Worm (Caenorhabditis elegans) whole organism, L4 larva: Measurements from ENCODE around the gene C16D9.5.

Experiments used
- D1046.2 ChIP-seq: fragments of 200-800 bp; sonication (Bioruptor generic); IDR thresholded peaks from 2 replicates; pipeline ENCODE4 v1.3.6; 2022; ENCODE audit warnings: missing genetic modification characterization, missing compliant biosample characterization
- F37D6.2 ChIP-seq: sonication (generic microtip); optimal IDR thresholded peaks from 2 replicates; lab custom pipeline; 2016; ENCODE audit warnings: mild to moderate bottlenecking, missing genetic modification characterization, missing compliant biosample characterization
- F44E2.7 ChIP-seq: fragments of 200-800 bp; sonication (Bioruptor generic); IDR thresholded peaks from 2 replicates; pipeline ENCODE4 v2.1.2; 2022; ENCODE audit warnings: missing genetic modification characterization, missing compliant biosample characterization
- T20F7.1 ChIP-seq: fragments of 200-800 bp; sonication (Bioruptor generic); optimal IDR thresholded peaks from 2 replicates; lab custom pipeline; 2018; ENCODE audit warnings: mild to moderate bottlenecking, missing genetic modification characterization, missing compliant biosample characterization
- T26A8.4 ChIP-seq: fragments of 200-800 bp; sonication (Bioruptor generic); IDR thresholded peaks from 2 replicates; pipeline ENCODE4 v1.3.6; 2022; ENCODE audit warnings: missing genetic modification characterization, missing compliant biosample characterization
- Y5F2A.4 ChIP-seq: fragments of 200-800 bp; sonication (Bioruptor generic); optimal IDR thresholded peaks from 2 replicates; lab custom pipeline; 2018; ENCODE audit warnings: mild to moderate bottlenecking, missing genetic modification characterization, missing compliant biosample characterization
- ZK546.5 ChIP-seq, 2 experiments: sonication (generic microtip); optimal IDR thresholded peaks; 2 replicates each; lab custom pipeline; 2017; ENCODE audit warnings: missing biosample characterization in 2 of 2, missing genetic modification characterization in 2 of 2
- aha-1 ChIP-seq: fragments of 150-350 bp; peaks from one replicate; lab custom pipeline; 2014; ENCODE audit warnings: missing biosample characterization, missing genetic modification characterization
- ceh-32 ChIP-seq: sonication (generic microtip); optimal IDR thresholded peaks from 2 replicates; lab custom pipeline; 2016; ENCODE audit warnings: mild to moderate bottlenecking, missing genetic modification characterization, missing compliant biosample characterization; ENCODE audit not compliant: poor library complexity
- ceh-44 ChIP-seq: fragments of 200-800 bp; sonication (Bioruptor generic); IDR thresholded peaks from 2 replicates; pipeline ENCODE4 v1.3.6; 2022; ENCODE audit warnings: missing genetic modification reagents, missing genetic modification characterization, missing compliant biosample characterization
- ceh-62 ChIP-seq: sonication (generic microtip); optimal IDR thresholded peaks from 2 replicates; lab custom pipeline; 2017; ENCODE audit warnings: missing biosample characterization, missing genetic modification characterization
- ces-1 ChIP-seq: fragments of 150-350 bp; sonication (generic microtip); optimal IDR thresholded peaks from 4 replicates; lab custom pipeline; 2014; ENCODE audit warnings: missing biosample characterization, missing genetic modification reagents, missing genetic modification characterization
- ctbp-1 ChIP-seq: fragments of 200-800 bp; sonication (Bioruptor generic); IDR thresholded peaks from 2 replicates; pipeline ENCODE4 v1.3.6; 2022; ENCODE audit warnings: missing genetic modification reagents, missing genetic modification characterization, missing compliant biosample characterization
- daf-16 ChIP-seq, 3 experiments: sonication (generic microtip); optimal IDR thresholded peaks; 2 replicates each; lab custom pipeline; 2016 to 2017; ENCODE audit warnings: missing genetic modification characterization in 3 of 3, missing genetic modification reagents in 3 of 3, mild to moderate bottlenecking in 2 of 3, missing compliant biosample characterization in 2 of 3, missing biosample characterization in 1 of 3, moderate library complexity in 1 of 3
- daf-19 ChIP-seq: fragments of 200-800 bp; sonication (Bioruptor generic); conservative IDR thresholded peaks from 2 replicates; pipeline ENCODE4 v1.3.6; 2022; ENCODE audit warnings: missing genetic modification characterization, missing compliant biosample characterization
- daf-8 ChIP-seq: fragments of 200-800 bp; sonication (Bioruptor generic); IDR thresholded peaks from 2 replicates; pipeline ENCODE4 v1.3.6; 2022; ENCODE audit warnings: missing genetic modification characterization, missing compliant biosample characterization
- dmd-6 ChIP-seq: fragments of 200-800 bp; sonication (Bioruptor generic); IDR thresholded peaks from 2 replicates; pipeline ENCODE4 v1.3.6; 2022; ENCODE audit warnings: missing genetic modification reagents, missing genetic modification characterization, missing compliant biosample characterization
- dmd-9 ChIP-seq: fragments of 200-800 bp; sonication (Bioruptor generic); IDR thresholded peaks from 2 replicates; pipeline ENCODE4 v1.3.6; 2022; ENCODE audit warnings: missing genetic modification reagents, missing genetic modification characterization, missing compliant biosample characterization
- duxl-1 ChIP-seq: sonication (generic microtip); optimal IDR thresholded peaks from 2 replicates; lab custom pipeline; 2016; ENCODE audit warnings: mild to moderate bottlenecking, missing genetic modification characterization, moderate library complexity, missing compliant biosample characterization; ENCODE audit not compliant: poor library complexity
- egl-43 ChIP-seq: fragments of 200-800 bp; sonication (Bioruptor generic); IDR thresholded peaks from 2 replicates; pipeline ENCODE4 v1.3.6; 2022; ENCODE audit warnings: missing genetic modification reagents, missing genetic modification characterization, missing compliant biosample characterization
- fkh-10 ChIP-seq: fragments of 150-350 bp; optimal IDR thresholded peaks from 2 replicates; lab custom pipeline; 2014; ENCODE audit warnings: missing biosample characterization, missing genetic modification reagents, missing genetic modification characterization
- jun-1 ChIP-seq: fragments of 150-350 bp; optimal IDR thresholded peaks from 2 replicates; lab custom pipeline; 2014; ENCODE audit warnings: missing biosample characterization, missing genetic modification reagents, missing genetic modification characterization
- lin-13 ChIP-seq: fragments of 150-350 bp; optimal IDR thresholded peaks from 2 replicates; lab custom pipeline; 2014; ENCODE audit warnings: missing biosample characterization, missing genetic modification reagents, missing genetic modification characterization
- lin-39 ChIP-seq: fragments of 150-350 bp; optimal IDR thresholded peaks from 2 replicates; lab custom pipeline; 2014; ENCODE audit warnings: missing biosample characterization, missing genetic modification reagents, missing genetic modification characterization
- lir-3 ChIP-seq: sonication (generic microtip); optimal IDR thresholded peaks from 2 replicates; lab custom pipeline; 2016; ENCODE audit warnings: mild to moderate bottlenecking, missing genetic modification characterization, missing compliant biosample characterization
- mdt-29 ChIP-seq: fragments of 200-800 bp; sonication (Bioruptor generic); IDR thresholded peaks from 2 replicates; pipeline ENCODE4 v1.3.6; 2022; ENCODE audit warnings: missing genetic modification reagents, missing genetic modification characterization, missing compliant biosample characterization
- mxl-3 ChIP-seq: fragments of 200-800 bp; sonication (Bioruptor generic); optimal IDR thresholded peaks from 2 replicates; lab custom pipeline; 2018; ENCODE audit warnings: mild to moderate bottlenecking, missing genetic modification characterization, missing compliant biosample characterization
- nhr-102 ChIP-seq: sonication (generic microtip); optimal IDR thresholded peaks from 2 replicates; lab custom pipeline; 2016; ENCODE audit warnings: mild to moderate bottlenecking, missing genetic modification characterization, moderate library complexity, missing compliant biosample characterization
- nhr-237 ChIP-seq: sonication (generic microtip); optimal IDR thresholded peaks from 2 replicates; lab custom pipeline; 2017; ENCODE audit warnings: missing biosample characterization, missing genetic modification characterization
- nhr-28 ChIP-seq: fragments of 150-350 bp; optimal IDR thresholded peaks from 2 replicates; lab custom pipeline; 2014; ENCODE audit warnings: missing biosample characterization, missing genetic modification characterization
- nhr-6 ChIP-seq: fragments of 150-350 bp; optimal IDR thresholded peaks from 2 replicates; lab custom pipeline; 2014; ENCODE audit warnings: missing biosample characterization, missing genetic modification characterization
- nhr-77 ChIP-seq: fragments of 150-350 bp; optimal IDR thresholded peaks from 2 replicates; lab custom pipeline; 2014; ENCODE audit warnings: missing biosample characterization, missing genetic modification characterization
- pqm-1 ChIP-seq: sonication (generic microtip); optimal IDR thresholded peaks from 2 replicates; lab custom pipeline; 2017; ENCODE audit warnings: missing biosample characterization, missing genetic modification characterization
- skn-1 ChIP-seq: fragments of 150-350 bp; optimal IDR thresholded peaks from 2 replicates; lab custom pipeline; 2014; ENCODE audit warnings: missing biosample characterization, missing genetic modification characterization
- snpc-1.2 ChIP-seq: fragments of 200-800 bp; sonication (Bioruptor generic); IDR thresholded peaks from 2 replicates; pipeline ENCODE4 v1.3.6; 2022; ENCODE audit warnings: missing genetic modification reagents, missing genetic modification characterization, missing compliant biosample characterization
- spr-3 ChIP-seq: fragments of 200-800 bp; sonication (Bioruptor generic); optimal IDR thresholded peaks from 2 replicates; lab custom pipeline; 2018; ENCODE audit warnings: mild to moderate bottlenecking, missing genetic modification characterization, missing compliant biosample characterization
- tag-97 ChIP-seq: fragments of 200-800 bp; sonication (Bioruptor generic); IDR thresholded peaks from 2 replicates; pipeline ENCODE4 v1.3.6; 2022; ENCODE audit warnings: missing genetic modification characterization, missing compliant biosample characterization
- unc-62 ChIP-seq, 3 experiments: fragments of 150-350 bp in 1 of 3; sonication (generic microtip); optimal IDR thresholded peaks in 2 of 3; peaks in 1 of 3; 1 replicate in 1 of 3; 2 replicates in 2 of 3; lab custom pipeline; 2014 to 2017; ENCODE audit warnings: missing biosample characterization in 3 of 3, missing genetic modification characterization in 3 of 3, missing genetic modification reagents in 3 of 3, missing genotype in 1 of 3
- zfp-2 ChIP-seq: sonication (generic microtip); optimal IDR thresholded peaks from 2 replicates; lab custom pipeline; 2016; ENCODE audit warnings: mild to moderate bottlenecking, missing genetic modification characterization, missing compliant biosample characterization

C16D9.5 gene

DNA sequence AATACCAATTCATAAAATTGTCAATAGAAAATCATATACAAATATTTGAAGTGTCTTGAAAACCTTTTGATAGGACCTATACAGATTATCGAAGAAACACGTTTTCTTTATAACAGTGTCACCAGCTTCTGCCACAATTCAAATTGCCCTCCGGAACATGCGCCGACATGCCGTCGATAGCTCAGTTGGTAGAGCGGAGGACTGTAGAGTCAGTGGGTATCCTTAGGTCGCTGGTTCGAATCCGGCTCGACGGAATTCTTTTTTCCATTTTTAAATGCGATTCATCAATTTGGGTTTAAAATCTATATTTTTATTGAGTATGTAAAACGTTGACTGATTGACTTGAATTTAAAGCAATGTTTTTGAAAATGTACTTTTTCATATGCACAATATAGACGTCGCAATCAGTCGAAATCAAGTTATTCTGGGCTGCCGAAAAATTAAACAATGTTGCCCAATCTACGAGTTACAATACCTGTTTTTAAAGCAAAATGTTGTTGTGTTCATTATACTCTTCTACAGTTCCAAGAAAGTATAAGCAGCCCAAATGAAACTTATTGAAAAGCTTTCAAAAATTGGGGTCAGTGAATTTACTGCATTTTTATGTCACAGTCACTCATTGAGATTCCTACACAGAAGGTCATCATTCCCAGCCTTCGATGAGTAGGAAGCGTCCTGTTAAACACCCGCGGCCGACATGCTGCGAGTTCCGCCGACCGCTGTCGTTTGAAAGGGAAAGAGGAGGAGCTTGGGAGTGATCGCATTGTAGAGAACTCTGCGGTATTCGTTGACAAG lies 2.2 kb upstream of the C16D9.5 start (continued):
- TF ChIP-seq F44E2.7 (GFP tag; lab: Robert Waterston, UW) (no peak), Y5F2A.4 (GFP tag; lab: Kevin White, UChicago) (no peak), duxl-1 (tag; lab: Kevin White, UChicago) (peak; percentile 80), nhr-6 (peak; percentile 54), F37D6.2 (tag; lab: Kevin White, UChicago) (no peak), lin-39 (tag; lab: Kevin White, UChicago) (no peak), dmd-6 (GFP tag; lab: Robert Waterston, UW) (peak; percentile 41), zfp-2 (tag; lab: Kevin White, UChicago) (no peak), mdt-29 (GFP tag; lab: Robert Waterston, UW) (peak; percentile 9; the same call in 1 of the 2 replicates), egl-43 (GFP tag; lab: Robert Waterston, UW) (no peak; the same call in none of the 2 replicates), ces-1 (GFP tag; lab: Kevin White, UChicago) (no peak), jun-1 (tag; lab: Kevin White, UChicago) (peak; percentile 31), nhr-237 (tag; lab: Kevin White, UChicago) (no peak), skn-1 (tag; lab: Kevin White, UChicago) (no peak), lir-3 (tag; lab: Kevin White, UChicago) (no peak), D1046.2 (GFP tag; lab: Robert Waterston, UW) (no peak), spr-3 (GFP tag; lab: Kevin White, UChicago) (no peak), daf-19 (GFP tag; lab: Robert Waterston, UW) (0 out of 2 replicates have a peak, but pooled peaks have one; percentile 65), ceh-62 (tag; lab: Kevin White, UChicago) (no peak), nhr-102 (tag; lab: Kevin White, UChicago) (no peak), ceh-32 (tag; lab: Kevin White, UChicago) (no peak), nhr-77 (tag; lab: Kevin White, UChicago) (no peak), ceh-44 (GFP tag; lab: Robert Waterston, UW) (peak; percentile 62; the same call in 1 of the 2 replicates), mxl-3 (GFP tag; lab: Kevin White, UChicago) (peak; percentile 5), nhr-28 (tag; lab: Kevin White, UChicago) (no peak), ctbp-1 (GFP tag; lab: Robert Waterston, UW) (no peak), snpc-1.2 (GFP tag; lab: Robert Waterston, UW) (peak; percentile 87), T20F7.1 (peak; percentile 53), ZK546.5 (tag; optimal IDR thresholded peaks at IDR 0.05; lab: Kevin White, UChicago) (no peak), lin-13 (GFP tag; lab: Kevin White, UChicago) (peak; percentile 72), dmd-9 (GFP tag; lab: Robert Waterston, UW) (no peak), daf-16 (GFP tag; optimal IDR thresholded peaks at IDR 0.05; lab: Kevin White, UChicago) (peak; percentile 12 to 78), daf-16 (tag; optimal IDR thresholded peaks at IDR 0.05; lab: Kevin White, UChicago) (peak; percentile 86), daf-8 (no peak), T26A8.4 (peak; percentile 92)

DNA sequence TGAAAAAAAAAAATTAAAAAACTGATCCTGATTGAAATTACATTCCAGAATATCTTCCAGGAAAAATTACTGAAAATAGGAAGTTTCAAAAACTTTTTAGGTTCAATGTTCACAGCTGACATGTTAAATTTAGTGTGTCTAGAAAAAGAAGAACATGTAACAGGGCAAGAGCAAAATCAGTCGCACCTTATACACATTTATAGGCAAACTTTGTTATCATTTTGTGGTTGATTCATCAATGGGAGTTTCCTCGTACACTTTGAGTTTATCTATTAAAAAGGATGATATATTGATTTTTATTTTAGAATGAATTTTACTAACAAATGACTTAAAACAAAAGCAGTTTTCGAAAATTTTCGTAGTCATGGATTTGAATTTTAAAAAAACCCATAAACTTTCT lies 2.2 kb downstream of the C16D9.5 start:
- TF ChIP-seq nhr-28 (tag; lab: Kevin White, UChicago) (peak; percentile 48), aha-1 (tag; lab: Kevin White, UChicago) (peak; percentile 29), daf-16 (GFP tag; optimal IDR thresholded peaks at IDR 0.05; lab: Kevin White, UChicago) (no peak), daf-16 (tag; optimal IDR thresholded peaks at IDR 0.05; lab: Kevin White, UChicago) (peak; percentile 26), pqm-1 (tag; lab: Kevin White, UChicago) (peak; percentile 50), fkh-10 (GFP tag; lab: Kevin White, UChicago) (no peak), F37D6.2 (tag; lab: Kevin White, UChicago) (no peak), unc-62 (GFP tag; optimal IDR thresholded peaks at IDR 0.05 in 1 of 2; lab: Kevin White, UChicago) (peak in 1 of 2 experiments; percentile 64), unc-62 (tag; optimal IDR thresholded peaks at IDR 0.05; lab: Kevin White, UChicago) (no peak), tag-97 (GFP tag; lab: Robert Waterston, UW) (no peak)
- TF ChIP-seq, all 104 proteins: peak for 5
